Fruit fly (Drosophila melanogaster) whole organism, wandering third instar larva: ENCODE measurements around the gene CG8135.

Source experiments
- Abd-B ChIP-seq: fragments of >200 bp; optimal IDR thresholded peaks from 2 replicates; lab custom pipeline; 2017; ENCODE audit warnings: missing biosample characterization, missing genetic modification characterization
- CG32264 ChIP-seq: fragments of 200-800 bp; sonication (Bioruptor generic); optimal IDR thresholded peaks from 2 replicates; lab custom pipeline; 2016; ENCODE audit warnings: missing biosample characterization, missing genetic modification characterization
- CG9705 ChIP-seq: fragments of 200-800 bp; sonication (Bioruptor generic); optimal IDR thresholded peaks from 2 replicates; lab custom pipeline; 2018; ENCODE audit warnings: missing biosample characterization, mild to moderate bottlenecking, missing genetic modification characterization
- CrebA ChIP-seq: fragments of 200-800 bp; sonication (Bioruptor generic); optimal IDR thresholded peaks from 2 replicates; lab custom pipeline; 2016; ENCODE audit warnings: missing biosample characterization, mild to moderate bottlenecking, missing genetic modification characterization, borderline replicate concordance
- Dfd ChIP-seq: fragments of >200 bp; optimal IDR thresholded peaks from 2 replicates; lab custom pipeline; 2017; ENCODE audit warnings: missing biosample characterization, missing genetic modification characterization
- Dif ChIP-seq: fragments of 200-275, 200-300 bp; sonication (Bioruptor generic); optimal IDR thresholded peaks from 2 replicates; lab custom pipeline; 2018; ENCODE audit warnings: missing biosample characterization, missing genetic modification characterization; ENCODE audit not compliant: partially characterized antibody
- GATAd ChIP-seq: sonication (Bioruptor generic); optimal IDR thresholded peaks from 2 replicates; lab custom pipeline; 2016; ENCODE audit warnings: missing biosample characterization, missing genetic modification characterization
- HLH106 ChIP-seq: fragments of 200-800 bp; optimal IDR thresholded peaks from 3 replicates; lab custom pipeline; 2019; ENCODE audit warnings: missing biosample characterization, mild to moderate bottlenecking, missing genetic modification characterization, moderate library complexity
- Hnf4 ChIP-seq: fragments of 200-800 bp; sonication (Bioruptor generic); optimal IDR thresholded peaks from 2 replicates; lab custom pipeline; 2016; ENCODE audit warnings: missing biosample characterization, mild to moderate bottlenecking, missing genetic modification characterization
- Hr78 ChIP-seq: fragments of >200 bp; optimal IDR thresholded peaks from 2 replicates; lab custom pipeline; 2017; ENCODE audit warnings: missing biosample characterization, missing genetic modification characterization
- Hr83 ChIP-seq: fragments of 200-300 bp; sonication (Bioruptor generic); optimal IDR thresholded peaks from 2 replicates; lab custom pipeline; 2016; ENCODE audit warnings: missing biosample characterization, mild to moderate bottlenecking, missing genetic modification characterization, moderate library complexity; ENCODE audit not compliant: poor library complexity, severe bottlenecking
- Myc ChIP-seq: fragments of >200 bp; optimal IDR thresholded peaks from 2 replicates; lab custom pipeline; 2017
- Rel ChIP-seq, 2 experiments: fragments of 200-800 bp; sonication (Bioruptor generic) in 1 of 2; optimal IDR thresholded peaks; 2 replicates in 1 of 2; 3 replicates in 1 of 2; lab custom pipeline; 2016 to 2019; ENCODE audit warnings: mild to moderate bottlenecking in 2 of 2, missing biosample characterization in 2 of 2, missing genetic modification characterization in 2 of 2, moderate library complexity in 1 of 2
- Vsx2 ChIP-seq: fragments of 200-300, 225-300 bp; sonication (Bioruptor generic); optimal IDR thresholded peaks from 2 replicates; lab custom pipeline; 2018; ENCODE audit warnings: missing biosample characterization, missing genetic modification characterization; ENCODE audit not compliant: partially characterized antibody
- br ChIP-seq: fragments of 200-800 bp; sonication (Bioruptor generic); optimal IDR thresholded peaks from 2 replicates; lab custom pipeline; 2016; ENCODE audit warnings: missing biosample characterization, missing genetic modification characterization
- dl ChIP-seq, 2 experiments: fragments of 175-275, 200-275 bp in 1 of 2; fragments of 200-275 bp in 1 of 2; sonication (Bioruptor generic); optimal IDR thresholded peaks; lab custom pipeline; 2018; ENCODE audit warnings: mild to moderate bottlenecking in 2 of 2, missing biosample characterization in 2 of 2, missing genetic modification characterization in 2 of 2, moderate library complexity in 2 of 2; ENCODE audit not compliant: partially characterized antibody in 2 of 2, insufficient read depth in 1 of 2
- dmrt93B ChIP-seq: fragments of 200-800 bp; sonication (Bioruptor generic); optimal IDR thresholded peaks from 2 replicates; lab custom pipeline; 2018; ENCODE audit warnings: missing biosample characterization, mild to moderate bottlenecking, missing genetic modification characterization
- dsf ChIP-seq: sonication (Bioruptor generic); optimal IDR thresholded peaks from 2 replicates; lab custom pipeline; 2016; ENCODE audit warnings: missing biosample characterization, missing genetic modification characterization, borderline replicate concordance
- ey ChIP-seq: fragments of 200-800 bp; sonication (Bioruptor generic); optimal IDR thresholded peaks from 2 replicates; lab custom pipeline; 2016; ENCODE audit warnings: missing biosample characterization, missing genetic modification characterization
- foxo ChIP-seq, 2 experiments: fragments of 200-800 bp; sonication (Bioruptor generic); optimal IDR thresholded peaks; 2 replicates in 1 of 2; 3 replicates in 1 of 2; lab custom pipeline; 2016 to 2017; ENCODE audit warnings: missing biosample characterization in 2 of 2, missing genetic modification characterization in 2 of 2
- fru ChIP-seq: fragments of 200-800 bp; sonication (Bioruptor generic); optimal IDR thresholded peaks from 3 replicates; lab custom pipeline; 2016; ENCODE audit warnings: missing biosample characterization, mild to moderate bottlenecking, missing genetic modification characterization
- h ChIP-seq: fragments of 200-800 bp; sonication (Bioruptor generic); optimal IDR thresholded peaks from 3 replicates; lab custom pipeline; 2016; ENCODE audit warnings: missing biosample characterization, mild to moderate bottlenecking, missing genetic modification characterization
- jim ChIP-seq: fragments of 175-275, 200-325 bp; sonication (Bioruptor generic); optimal IDR thresholded peaks from 2 replicates; lab custom pipeline; 2016; ENCODE audit warnings: missing biosample characterization, mild to moderate bottlenecking, missing genetic modification characterization
- lola ChIP-seq: fragments of >200 bp; optimal IDR thresholded peaks from 2 replicates; lab custom pipeline; 2017; ENCODE audit warnings: missing biosample characterization, missing genetic modification characterization
- pan ChIP-seq: fragments of >200 bp; optimal IDR thresholded peaks from 2 replicates; lab custom pipeline; 2017
- psq ChIP-seq: fragments of 200-800 bp; sonication (Bioruptor generic); optimal IDR thresholded peaks from 3 replicates; lab custom pipeline; 2017; ENCODE audit warnings: missing biosample characterization, mild to moderate bottlenecking, missing genetic modification characterization, moderate library complexity
- sage ChIP-seq: fragments of 200-800 bp; sonication (Bioruptor generic); optimal IDR thresholded peaks from 2 replicates; lab custom pipeline; 2016; ENCODE audit warnings: missing biosample characterization, mild to moderate bottlenecking, missing genetic modification characterization
- sv ChIP-seq: fragments of 200-800 bp; sonication (Bioruptor generic); optimal IDR thresholded peaks from 3 replicates; lab custom pipeline; 2016; ENCODE audit warnings: missing biosample characterization, missing genetic modification characterization
- tai ChIP-seq: sonication (Bioruptor generic); optimal IDR thresholded peaks from 2 replicates; lab custom pipeline; 2016; ENCODE audit warnings: missing biosample characterization, missing genetic modification characterization
- usp ChIP-seq: fragments of >200 bp; optimal IDR thresholded peaks from 2 replicates; lab custom pipeline; 2017; ENCODE audit warnings: missing biosample characterization, missing genetic modification characterization
- woc ChIP-seq: sonication (Bioruptor generic); optimal IDR thresholded peaks from 2 replicates; lab custom pipeline; 2016; ENCODE audit warnings: missing biosample characterization, mild to moderate bottlenecking, missing genetic modification characterization

Gene CG8135

DNA sequence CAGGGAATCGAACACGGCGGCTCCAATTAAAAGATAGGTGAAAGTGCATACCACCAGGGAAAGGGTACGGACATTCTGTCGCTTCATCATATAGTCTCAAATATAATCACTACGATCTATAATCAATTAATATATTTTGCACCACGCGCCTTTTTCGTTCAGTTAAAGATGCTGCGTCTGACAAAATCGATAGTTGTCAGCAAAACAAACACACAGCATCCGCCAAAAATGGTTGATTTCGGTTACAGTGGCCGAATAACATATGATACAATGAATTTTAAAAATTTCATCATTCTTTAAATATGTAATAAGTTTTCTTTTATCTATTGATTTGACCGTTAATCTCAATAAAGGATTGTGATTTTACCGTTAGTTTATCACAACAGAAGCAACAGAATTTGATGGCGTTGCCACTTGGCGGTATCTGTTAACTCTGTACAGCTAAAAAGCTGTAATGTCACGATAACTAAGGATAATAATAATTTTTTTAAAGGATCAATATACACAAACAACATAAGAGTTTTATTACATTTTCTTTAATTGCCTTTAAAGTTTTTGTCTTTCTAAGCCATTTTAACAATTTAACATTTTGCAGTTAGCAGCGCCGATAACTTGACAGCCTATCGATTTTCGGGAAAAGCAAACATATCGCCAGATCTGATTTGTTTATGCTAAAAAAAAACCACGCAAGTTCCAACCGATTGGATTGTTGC is 7.9 kb downstream of the CG8135 start, which contains the start of the genes Task7 and alpha-Man-IIa:
Task7 (minus strand) TSS at position 366 of the 713 bp plus-strand sequence.
alpha-Man-IIa (plus strand) TSS at position 621 of the 713 bp plus-strand sequence.
- peak; percentile 35 for TF ChIP-seq Myc (lab: Kevin White, UChicago)
- TF ChIP-seq br: no peak

DNA sequence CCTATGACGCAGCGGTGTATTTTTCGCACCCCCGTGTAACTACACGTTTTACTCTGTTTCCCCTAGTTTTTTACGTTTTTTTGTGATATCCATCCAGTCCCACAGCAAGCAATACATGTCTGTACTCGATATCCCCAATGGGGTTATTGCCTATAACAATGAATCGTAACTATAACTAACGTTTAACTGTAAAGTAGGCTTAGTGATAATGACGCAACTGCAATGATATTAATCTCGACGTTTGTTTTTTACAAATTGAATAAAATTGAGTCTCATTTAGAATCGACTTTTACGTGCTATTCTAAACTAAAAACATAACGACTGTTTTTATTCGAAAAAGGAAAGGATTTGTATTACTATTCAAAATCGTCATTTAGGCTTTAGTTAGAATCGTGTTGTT is 12.8 kb downstream of the CG8135 start:
- no peak for TF ChIP-seq dsf (GFP tag; lab: Kevin White, UChicago)
- TF ChIP-seq HLH106: no peak
- no peak for TF ChIP-seq Hnf4 (GFP tag; lab: Kevin White, UChicago)
- TF ChIP-seq Dfd: no peak
- no peak for TF ChIP-seq GATAd
- TF ChIP-seq woc (GFP tag; lab: Kevin White, UChicago): no peak
- no peak for TF ChIP-seq foxo (GFP tag; optimal IDR thresholded peaks at IDR 0.05; lab: Kevin White, UChicago)
- no peak for TF ChIP-seq fru
- no peak for TF ChIP-seq sage (GFP tag; lab: Kevin White, UChicago)
- TF ChIP-seq Hr78 (GFP tag; lab: Kevin White, UChicago): no peak
- no peak for TF ChIP-seq tai (GFP tag; lab: Kevin White, UChicago)
- no peak for TF ChIP-seq sv (GFP tag; lab: Kevin White, UChicago)
- no peak for TF ChIP-seq Rel (GFP tag; optimal IDR thresholded peaks at IDR 0.05; lab: Kevin White, UChicago)
- no peak for TF ChIP-seq Rel (tag; optimal IDR thresholded peaks at IDR 0.05; lab: Kevin White, UChicago)
- no peak for TF ChIP-seq Hr83 (GFP tag; lab: Kevin White, UChicago)
- TF ChIP-seq CG9705 (GFP tag; lab: Kevin White, UChicago): no peak
- no peak for TF ChIP-seq Abd-B (GFP tag; lab: Kevin White, UChicago)
- TF ChIP-seq Dif (GFP tag; lab: Kevin White, UChicago): no peak
- TF ChIP-seq CrebA (GFP tag; lab: Kevin White, UChicago): no peak
- no peak for TF ChIP-seq br
- no peak for TF ChIP-seq Myc (lab: Kevin White, UChicago)

DNA sequence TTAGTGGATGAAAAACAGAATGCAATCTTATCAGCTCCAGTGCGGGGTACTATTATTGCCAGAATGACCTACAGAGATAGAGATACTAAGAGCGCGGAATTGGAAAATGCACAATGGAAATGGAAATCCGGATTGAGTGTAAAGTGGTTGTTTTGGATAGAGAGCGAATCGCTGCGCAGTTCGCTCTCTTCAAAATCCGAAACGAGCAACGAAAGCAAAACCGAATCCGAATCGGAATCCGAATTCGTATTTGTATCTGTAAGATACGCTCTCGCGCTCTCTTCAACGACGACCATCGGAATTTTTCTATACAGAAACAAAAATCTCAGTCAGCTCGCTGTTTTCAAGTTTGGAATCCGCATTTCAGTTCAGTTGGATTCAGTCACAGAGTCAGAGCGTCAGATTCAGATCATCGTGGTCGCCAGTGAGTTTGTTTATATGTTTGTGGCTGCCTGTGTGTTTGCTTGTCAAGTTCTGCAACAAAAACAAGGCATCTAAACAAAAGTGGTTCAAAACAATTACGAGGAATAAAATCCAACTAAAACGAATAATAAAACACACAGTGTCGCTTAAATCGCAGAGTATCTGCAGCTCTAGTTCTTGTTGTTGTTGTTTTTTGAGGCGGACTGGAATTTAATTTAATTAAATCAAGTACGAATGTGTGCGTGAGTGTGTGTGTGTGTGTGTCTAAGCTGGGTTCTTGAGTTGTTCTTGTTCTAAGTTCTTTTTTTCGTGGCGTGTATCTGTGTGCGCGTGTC is 13.6 kb downstream of the CG8135 start, which contains the start of gene ps:
ps (plus strand) TSS at position 364 of the 758 bp plus-strand sequence.
- TF ChIP-seq dmrt93B (GFP tag; lab: Kevin White, UChicago): no peak
- TF ChIP-seq Dfd: no peak
- TF ChIP-seq usp (GFP tag; lab: Kevin White, UChicago): no peak
- TF ChIP-seq dsf (GFP tag; lab: Kevin White, UChicago): no peak
- TF ChIP-seq fru: no peak
- TF ChIP-seq Rel (GFP tag; optimal IDR thresholded peaks at IDR 0.05; lab: Kevin White, UChicago): peak; percentile 56
- TF ChIP-seq Rel (tag; optimal IDR thresholded peaks at IDR 0.05; lab: Kevin White, UChicago): peak; percentile 0
- no peak for TF ChIP-seq lola (GFP tag; lab: Kevin White, UChicago)
- TF ChIP-seq ey (GFP tag; lab: Kevin White, UChicago): no peak
- TF ChIP-seq Hr78 (GFP tag; lab: Kevin White, UChicago): no peak
- TF ChIP-seq HLH106: no peak
- no peak for TF ChIP-seq GATAd
- TF ChIP-seq pan (lab: Kevin White, UChicago): no peak
- no peak for TF ChIP-seq h (GFP tag; lab: Kevin White, UChicago)
- no peak for TF ChIP-seq Abd-B (GFP tag; lab: Kevin White, UChicago)
- TF ChIP-seq tai (GFP tag; lab: Kevin White, UChicago): no peak
- no peak for TF ChIP-seq psq (GFP tag; lab: Kevin White, UChicago)
- TF ChIP-seq br: no peak
- TF ChIP-seq sage (GFP tag; lab: Kevin White, UChicago): peak; percentile 76
- TF ChIP-seq Dif (GFP tag; lab: Kevin White, UChicago): peak; percentile 63
- TF ChIP-seq Vsx2 (GFP tag; lab: Kevin White, UChicago): no peak
- TF ChIP-seq woc (GFP tag; lab: Kevin White, UChicago): no peak
- TF ChIP-seq CG32264 (GFP tag; lab: Kevin White, UChicago): no peak
- TF ChIP-seq dl (GFP tag; optimal IDR thresholded peaks at IDR 0.05; lab: Kevin White, UChicago; ENCODE audit: insufficient read depth in 1 of 2, partially characterized antibody in 2 of 2): peak in 1 of 2 experiments; percentile 73
- TF ChIP-seq jim (GFP tag; lab: Kevin White, UChicago): peak; percentile 5
- TF ChIP-seq foxo (GFP tag; optimal IDR thresholded peaks at IDR 0.05; lab: Kevin White, UChicago): peak in 1 of 2 experiments; percentile 1
